Fruit fly (Drosophila melanogaster) whole organism, embryonic: ENCODE results near the gene CG6912.

Experiments
- B-H1 ChIP-seq: fragments of 200-800 bp; sonication (Bioruptor generic); IDR thresholded peaks from 3 replicates; pipeline ENCODE4 v1.3.6; 2022; ENCODE audit warnings: missing biosample characterization, missing genetic modification characterization
- Bdp1 ChIP-seq: fragments of 200-800 bp; sonication (Bioruptor generic); optimal IDR thresholded peaks from 3 replicates; lab custom pipeline; 2016; ENCODE audit warnings: missing biosample characterization, missing genetic modification characterization
- Bteb2 ChIP-seq: fragments of 200-800 bp; sonication (Bioruptor generic); optimal IDR thresholded peaks from 2 replicates; lab custom pipeline; 2016; ENCODE audit warnings: missing biosample characterization, missing genetic modification characterization
- CG10979 ChIP-seq: fragments of 200-800 bp; sonication (Bioruptor generic); optimal IDR thresholded peaks from 2 replicates; lab custom pipeline; 2018; ENCODE audit warnings: missing biosample characterization, mild to moderate bottlenecking, missing genetic modification characterization, moderate library complexity
- CG12071 ChIP-seq: fragments of 200-800 bp; sonication (Bioruptor generic); optimal IDR thresholded peaks from 3 replicates; lab custom pipeline; 2018; ENCODE audit warnings: missing biosample characterization, mild to moderate bottlenecking, missing genetic modification characterization
- CG1603 ChIP-seq: fragments of 200-800 bp; sonication (Bioruptor generic); optimal IDR thresholded peaks from 2 replicates; lab custom pipeline; 2019; ENCODE audit warnings: missing biosample characterization, mild to moderate bottlenecking, missing genetic modification characterization, moderate library complexity
- CG16813 ChIP-seq: fragments of 200-800 bp; sonication (Bioruptor generic); IDR thresholded peaks from 3 replicates; pipeline ENCODE4 v1.3.6; 2022; ENCODE audit warnings: missing biosample characterization, missing genetic modification characterization; ENCODE audit not compliant: partially characterized antibody
- CG2120 ChIP-seq: fragments of 200-800 bp; sonication (Bioruptor generic); optimal IDR thresholded peaks from 3 replicates; lab custom pipeline; 2016; ENCODE audit warnings: missing biosample characterization, missing genetic modification characterization
- CG31365 ChIP-seq: fragments of 200-800 bp; sonication (Bioruptor generic); optimal IDR thresholded peaks from 2 replicates; lab custom pipeline; 2018; ENCODE audit warnings: missing biosample characterization, mild to moderate bottlenecking, missing genetic modification characterization
- CG31441 ChIP-seq: fragments of 200-800 bp; sonication (Bioruptor generic); IDR thresholded peaks from 2 replicates; pipeline ENCODE4 v1.3.6; 2022; ENCODE audit warnings: missing biosample characterization, missing genetic modification characterization
- CG3281 ChIP-seq: fragments of 200-800 bp; sonication (Bioruptor generic); optimal IDR thresholded peaks from 3 replicates; lab custom pipeline; 2017; ENCODE audit warnings: missing biosample characterization, mild to moderate bottlenecking, missing genetic modification characterization
- CG4424 ChIP-seq: fragments of 200-800 bp; sonication (Bioruptor generic); optimal IDR thresholded peaks from 3 replicates; lab custom pipeline; 2016; ENCODE audit warnings: missing biosample characterization, missing genetic modification characterization
- CG6254 ChIP-seq: fragments of 200-800 bp; sonication (Bioruptor generic); optimal IDR thresholded peaks from 3 replicates; lab custom pipeline; 2017; ENCODE audit warnings: mild to moderate bottlenecking, missing biosample characterization, missing genetic modification reagents, missing genetic modification characterization
- CG6683 ChIP-seq: fragments of 200-800 bp; sonication (Bioruptor generic); optimal IDR thresholded peaks from 2 replicates; lab custom pipeline; 2017; ENCODE audit warnings: missing biosample characterization, mild to moderate bottlenecking, missing genetic modification characterization, missing genetic modification reagents
- CG6813 ChIP-seq: fragments of 200-800 bp; sonication (Bioruptor generic); optimal IDR thresholded peaks from 2 replicates; lab custom pipeline; 2017; ENCODE audit warnings: missing biosample characterization, missing genetic modification characterization, mild to moderate bottlenecking, moderate library complexity, missing genetic modification reagents
- CG7928 ChIP-seq: fragments of 200-800 bp; sonication (Bioruptor generic); optimal IDR thresholded peaks from 2 replicates; lab custom pipeline; 2017; ENCODE audit warnings: missing biosample characterization, mild to moderate bottlenecking, missing genetic modification characterization
- CG8924 ChIP-seq: fragments of 200-800 bp; optimal IDR thresholded peaks from 3 replicates; lab custom pipeline; 2019; ENCODE audit warnings: missing biosample characterization, mild to moderate bottlenecking, missing genetic modification characterization, moderate library complexity
- CG9609 ChIP-seq: fragments of 200-800 bp; sonication (Bioruptor generic); optimal IDR thresholded peaks from 3 replicates; lab custom pipeline; 2016; ENCODE audit warnings: missing biosample characterization, missing genetic modification characterization
- Chrac-16 ChIP-seq: fragments of 200-800 bp; sonication (Bioruptor generic); optimal IDR thresholded peaks from 3 replicates; lab custom pipeline; 2016; ENCODE audit warnings: missing biosample characterization, missing genetic modification characterization
- Eip74EF ChIP-seq, 2 experiments: fragments of 200-800 bp in 1 of 2; fragments of >200 bp in 1 of 2; sonication (Bioruptor generic) in 1 of 2; optimal IDR thresholded peaks; 2 replicates each; lab custom pipeline; 2017 to 2019; ENCODE audit warnings: missing biosample characterization in 2 of 2, missing genetic modification characterization in 2 of 2, mild to moderate bottlenecking in 1 of 2, moderate library complexity in 1 of 2
- HLH54F ChIP-seq: fragments of 200-800 bp; sonication (Bioruptor generic); optimal IDR thresholded peaks from 3 replicates; lab custom pipeline; 2016; ENCODE audit warnings: missing biosample characterization, missing genetic modification characterization
- HLHmδ ChIP-seq: fragments of 200-800 bp; sonication (Bioruptor generic); optimal IDR thresholded peaks from 2 replicates; lab custom pipeline; 2018; ENCODE audit warnings: missing biosample characterization, mild to moderate bottlenecking, missing genetic modification characterization, moderate library complexity
- HmgZ ChIP-seq: fragments of 200-800 bp; sonication (Bioruptor generic); optimal IDR thresholded peaks from 2 replicates; lab custom pipeline; 2018; ENCODE audit warnings: missing biosample characterization, mild to moderate bottlenecking, missing genetic modification characterization
- Hr3 ChIP-seq: fragments of 200-800 bp; sonication (Bioruptor generic); optimal IDR thresholded peaks from 3 replicates; lab custom pipeline; 2016; ENCODE audit warnings: missing biosample characterization, missing genetic modification characterization
- Lpt ChIP-seq: fragments of >200 bp; optimal IDR thresholded peaks from 2 replicates; lab custom pipeline; 2018; ENCODE audit warnings: missing biosample characterization, missing genetic modification characterization
- MTF-1 ChIP-seq: fragments of 200-800 bp; sonication (Bioruptor generic); optimal IDR thresholded peaks from 2 replicates; lab custom pipeline; 2018; ENCODE audit warnings: missing biosample characterization, mild to moderate bottlenecking, missing genetic modification characterization, borderline replicate concordance
- Mad ChIP-seq: fragments of 200-800 bp; sonication (Bioruptor generic); optimal IDR thresholded peaks from 2 replicates; lab custom pipeline; 2016; ENCODE audit warnings: missing biosample characterization, missing genetic modification characterization
- NfI ChIP-seq: fragments of 200-800 bp; sonication (Bioruptor generic); optimal IDR thresholded peaks from 3 replicates; lab custom pipeline; 2018; ENCODE audit warnings: missing biosample characterization, mild to moderate bottlenecking, missing genetic modification characterization, moderate library complexity
- Oaz ChIP-seq: fragments of 200-800 bp; sonication (Bioruptor generic); IDR thresholded peaks from 2 replicates; pipeline ENCODE4 v1.3.6; 2022; ENCODE audit warnings: missing biosample characterization, missing genetic modification characterization
- Poxn ChIP-seq: fragments of 200-800 bp; sonication (Bioruptor generic); IDR thresholded peaks from 2 replicates; pipeline ENCODE4 v1.3.6; 2022; ENCODE audit warnings: missing biosample characterization, missing genetic modification characterization
- Tbp ChIP-seq: fragments of >200 bp; optimal IDR thresholded peaks from 2 replicates; lab custom pipeline; 2018; ENCODE audit warnings: missing biosample characterization, missing genetic modification characterization
- Usf ChIP-seq: fragments of 200-800 bp; sonication (Bioruptor generic); optimal IDR thresholded peaks from 2 replicates; lab custom pipeline; 2017; ENCODE audit warnings: missing genotype, missing biosample characterization, missing genetic modification characterization
- YL-1 ChIP-seq: fragments of 200-800 bp; sonication (Bioruptor generic); optimal IDR thresholded peaks from 3 replicates; lab custom pipeline; 2017; ENCODE audit warnings: missing biosample characterization, mild to moderate bottlenecking, missing genetic modification characterization
- ato ChIP-seq: fragments of 200-800 bp; sonication (Bioruptor generic); IDR thresholded peaks from 2 replicates; pipeline ENCODE4 v1.3.6; 2022; ENCODE audit warnings: missing biosample characterization, missing genetic modification characterization; ENCODE audit not compliant: partially characterized antibody
- cwo ChIP-seq: fragments of 200-800 bp; sonication (Bioruptor generic); optimal IDR thresholded peaks from 3 replicates; lab custom pipeline; 2017; ENCODE audit warnings: missing biosample characterization, missing genetic modification characterization, mild to moderate bottlenecking, moderate library complexity, missing genetic modification reagents
- dm ChIP-seq: fragments of 200-800 bp; sonication (Bioruptor generic); optimal IDR thresholded peaks from 3 replicates; lab custom pipeline; 2016; ENCODE audit warnings: missing biosample characterization, missing genetic modification characterization
- dmrt99B ChIP-seq: fragments of 200-800 bp; sonication (Bioruptor generic); optimal IDR thresholded peaks from 2 replicates; lab custom pipeline; 2018; ENCODE audit warnings: missing biosample characterization, mild to moderate bottlenecking, missing genetic modification characterization, moderate library complexity
- emc ChIP-seq: fragments of 200-800 bp; sonication (Bioruptor generic); optimal IDR thresholded peaks from 2 replicates; lab custom pipeline; 2016; ENCODE audit warnings: missing biosample characterization, missing genetic modification characterization
- gcm ChIP-seq: fragments of 200-800 bp; sonication (Bioruptor generic); optimal IDR thresholded peaks from 2 replicates; lab custom pipeline; 2019; ENCODE audit warnings: missing biosample characterization, mild to moderate bottlenecking, missing genetic modification characterization, moderate library complexity
- insv ChIP-seq, 2 experiments: fragments of 200-800 bp; sonication (Bioruptor generic); optimal IDR thresholded peaks; 3 replicates each; lab custom pipeline; 2016 to 2018; ENCODE audit warnings: missing biosample characterization in 2 of 2, missing genetic modification characterization in 2 of 2
- jumu ChIP-seq: fragments of 200-800 bp; sonication (Bioruptor generic); optimal IDR thresholded peaks from 3 replicates; lab custom pipeline; 2016; ENCODE audit warnings: missing biosample characterization, missing genetic modification characterization
- pho ChIP-seq: fragments of 200-800 bp; sonication (Bioruptor generic); optimal IDR thresholded peaks from 2 replicates; lab custom pipeline; 2016; ENCODE audit warnings: missing biosample characterization, missing genetic modification characterization
- pita ChIP-seq: fragments of 200-800 bp; sonication (Bioruptor generic); optimal IDR thresholded peaks from 2 replicates; lab custom pipeline; 2017; ENCODE audit warnings: missing biosample characterization, mild to moderate bottlenecking, missing genetic modification characterization
- row ChIP-seq: fragments of 200-800 bp; sonication (Bioruptor generic); IDR thresholded peaks from 3 replicates; pipeline ENCODE4 v1.3.6; 2022; ENCODE audit warnings: missing biosample characterization, missing genetic modification characterization
- schlank ChIP-seq: fragments of 200-800 bp; sonication (Bioruptor generic); optimal IDR thresholded peaks from 2 replicates; lab custom pipeline; 2018; ENCODE audit warnings: missing biosample characterization, mild to moderate bottlenecking, missing genetic modification characterization
- sug ChIP-seq: fragments of 200-800 bp; optimal IDR thresholded peaks from 2 replicates; lab custom pipeline; 2019; ENCODE audit warnings: missing biosample characterization, mild to moderate bottlenecking, missing genetic modification characterization, moderate library complexity
- tx ChIP-seq: fragments of 200-800 bp; sonication (Bioruptor generic); optimal IDR thresholded peaks from 2 replicates; lab custom pipeline; 2016; ENCODE audit warnings: missing biosample characterization, missing genetic modification characterization
- unpg ChIP-seq: fragments of 200-800 bp; sonication (Bioruptor generic); optimal IDR thresholded peaks from 3 replicates; lab custom pipeline; 2018; ENCODE audit warnings: missing biosample characterization, mild to moderate bottlenecking, missing genetic modification characterization, moderate library complexity
- vfl ChIP-seq: fragments of 200-800 bp; sonication (Bioruptor generic); optimal IDR thresholded peaks from 2 replicates; lab custom pipeline; 2016; ENCODE audit warnings: missing biosample characterization, missing genetic modification characterization
- zen ChIP-seq: fragments of 200-800 bp; sonication (Bioruptor generic); optimal IDR thresholded peaks from 3 replicates; lab custom pipeline; 2018; ENCODE audit warnings: missing biosample characterization, mild to moderate bottlenecking, missing genetic modification characterization, moderate library complexity

Gene CG6912

DNA sequence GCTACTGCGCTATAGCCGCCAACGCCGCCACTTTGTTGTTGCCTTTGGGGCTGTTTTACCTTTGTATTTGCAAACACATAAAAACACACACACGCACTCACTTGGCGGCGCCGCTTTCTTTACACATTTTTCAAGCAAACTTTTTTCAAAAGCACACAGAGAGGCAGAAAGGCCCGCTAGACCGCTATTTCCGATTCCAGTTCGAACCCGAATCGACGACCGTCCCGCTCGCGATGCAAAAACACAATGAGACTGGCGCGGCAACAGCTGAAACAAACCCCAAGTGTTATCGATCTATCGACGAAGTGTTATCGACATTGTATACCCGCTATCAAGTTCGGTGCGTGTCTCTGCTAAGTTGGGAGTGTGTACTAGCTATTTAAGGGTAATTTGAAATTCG lies 5.1 kb downstream of the CG6912 start, which contains the start of gene CG42788 (continued):
- peak; percentile 48 for TF ChIP-seq CG6813 (GFP tag; lab: Kevin White, UChicago)
- peak; percentile 75 for TF ChIP-seq Bteb2 (GFP tag; lab: Kevin White, UChicago)
- TF ChIP-seq CG12071 (GFP tag; lab: Kevin White, UChicago): peak; percentile 61
- no peak for TF ChIP-seq Chrac-16 (GFP tag; lab: Kevin White, UChicago)
- TF ChIP-seq vfl (GFP tag; lab: Kevin White, UChicago): peak; percentile 67
- peak; percentile 16 for TF ChIP-seq CG4424 (GFP tag; lab: Kevin White, UChicago)
- peak; percentile 58 for TF ChIP-seq dm (GFP tag; lab: Kevin White, UChicago)
- TF ChIP-seq Poxn (GFP tag; lab: Robert Waterston, UW): no peak
- no peak for TF ChIP-seq Oaz (GFP tag; lab: Robert Waterston, UW)
- TF ChIP-seq ato (GFP tag; lab: Robert Waterston, UW): no peak
- peak; percentile 70 for TF ChIP-seq NfI (GFP tag; lab: Kevin White, UChicago)
- peak in 1 of 2 experiments; percentile 88 for TF ChIP-seq insv (GFP tag; optimal IDR thresholded peaks at IDR 0.05; lab: Kevin White, UChicago)
- TF ChIP-seq tx: peak; percentile 55
- TF ChIP-seq CG31365 (tag; lab: Kevin White, UChicago): no peak
- peak; percentile 72 for TF ChIP-seq CG6254 (GFP tag; lab: Kevin White, UChicago)
- no peak for TF ChIP-seq Lpt
- peak in 1 of 2 experiments; percentile 80 for TF ChIP-seq Eip74EF (GFP tag; optimal IDR thresholded peaks at IDR 0.05; lab: Kevin White, UChicago)
- peak; percentile 70 for TF ChIP-seq CG8924
- no peak for TF ChIP-seq emc (GFP tag; lab: Kevin White, UChicago)
- TF ChIP-seq CG7928 (GFP tag; lab: Kevin White, UChicago): peak; percentile 4
- TF ChIP-seq CG2120 (GFP tag; lab: Kevin White, UChicago): peak; percentile 56
- TF ChIP-seq zen (tag; lab: Kevin White, UChicago): peak; percentile 3
- TF ChIP-seq Hr3 (GFP tag; lab: Kevin White, UChicago): no peak
- TF ChIP-seq MTF-1 (GFP tag; lab: Kevin White, UChicago): peak; percentile 44
- peak; percentile 71 for TF ChIP-seq Tbp (GFP tag; lab: Kevin White, UChicago)
- no peak for TF ChIP-seq CG31441 (GFP tag; lab: Robert Waterston, UW)
- peak; percentile 67 for TF ChIP-seq sug (tag; lab: Kevin White, UChicago)
- peak; percentile 4 for TF ChIP-seq cwo (GFP tag; lab: Kevin White, UChicago)
- TF ChIP-seq CG3281: peak; percentile 35
- peak; percentile 53 for TF ChIP-seq dmrt99B (tag; lab: Kevin White, UChicago)
- TF ChIP-seq gcm (GFP tag; lab: Kevin White, UChicago): peak; percentile 77
- TF ChIP-seq CG16813 (GFP tag; lab: Robert Waterston, UW): no peak
- TF ChIP-seq B-H1 (GFP tag; lab: Robert Waterston, UW): no peak
- TF ChIP-seq row (GFP tag; lab: Robert Waterston, UW): no peak
- peak; percentile 59 for TF ChIP-seq CG9609 (GFP tag; lab: Kevin White, UChicago)
- TF ChIP-seq Mad (GFP tag; lab: Kevin White, UChicago): peak; percentile 88
- TF ChIP-seq Usf: no peak
- peak; percentile 84 for TF ChIP-seq pho (GFP tag; lab: Kevin White, UChicago)
- peak; percentile 22 for TF ChIP-seq YL-1
- TF ChIP-seq schlank (tag; lab: Kevin White, UChicago): peak; percentile 44
- TF ChIP-seq CG1603 (tag; lab: Kevin White, UChicago): peak; percentile 91
- peak; percentile 57 for TF ChIP-seq HLH54F
- peak; percentile 48 for TF ChIP-seq HLHmδ (GFP tag; lab: Kevin White, UChicago)
- TF ChIP-seq jumu (GFP tag; lab: Kevin White, UChicago): peak; percentile 34
- TF ChIP-seq HmgZ: peak; percentile 93
- peak; percentile 5 for TF ChIP-seq CG10979 (tag; lab: Kevin White, UChicago)
- TF ChIP-seq Bdp1 (GFP tag; lab: Kevin White, UChicago): peak; percentile 18
- TF ChIP-seq unpg (GFP tag; lab: Kevin White, UChicago): peak; percentile 57
- TF ChIP-seq CG6683 (GFP tag; lab: Kevin White, UChicago): no peak
- TF ChIP-seq pita (GFP tag; lab: Kevin White, UChicago): peak; percentile 96
